Worm (Caenorhabditis elegans): Measurements from ENCODE around the gene C34F6.1.

C34F6.1 gene

DNA sequence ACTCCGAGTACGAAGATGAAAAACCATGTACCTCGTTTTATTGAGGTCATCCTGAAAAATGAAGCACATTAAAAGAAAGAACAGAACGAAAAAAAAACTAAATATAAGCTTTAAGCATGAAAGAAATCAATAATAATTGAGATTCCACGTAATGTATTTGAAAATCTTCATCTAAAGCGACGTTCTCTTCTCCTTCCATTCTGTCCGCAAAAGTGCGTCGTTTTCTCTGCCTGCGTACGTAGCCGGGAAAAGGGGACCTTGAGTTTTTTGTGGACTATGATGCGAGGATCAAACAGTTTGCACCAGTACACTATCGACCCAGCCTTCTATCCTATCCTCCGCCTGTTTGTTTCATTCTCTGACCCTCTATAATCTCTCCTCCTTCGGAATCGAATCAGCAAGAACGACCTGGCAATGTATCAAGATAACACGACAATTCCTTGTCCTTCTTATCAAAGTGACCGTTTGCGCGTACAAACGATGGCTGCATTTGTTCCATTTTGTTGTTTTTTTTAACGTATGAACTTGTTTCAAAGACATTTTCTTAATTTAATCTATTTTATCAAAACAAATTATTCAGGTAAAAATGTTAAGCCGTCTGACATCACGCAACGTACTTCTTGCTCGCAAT, 18.9 kb upstream of the C34F6.1 start, which contains the start of the genes C34F6.7 and idh-2:
Gene C34F6.7, minus strand, starts transcription at position 51 of the 631 bp plus-strand sequence.
Gene idh-2, plus strand, starts transcription at position 581 of the 631 bp plus-strand sequence.
- TF ChIP-seq egl-13 (tag; optimal IDR thresholded peaks at IDR 0.05) (no peak), mep-1 (tag; optimal IDR thresholded peaks at IDR 0.05) (peak; percentile 71), zag-1 (tag; optimal IDR thresholded peaks at IDR 0.05) (no peak), pqm-1 (tag; optimal IDR thresholded peaks at IDR 0.05) (no peak), mab-9 (GFP tag; IDR thresholded peaks at IDR 0.05) (0 out of 2 replicates have a peak, but pooled peaks have one; percentile 21), tbx-2 (tag; optimal IDR thresholded peaks at IDR 0.05) (peak; percentile 49), lin-35 (GFP tag; optimal IDR thresholded peaks at IDR 0.05) (peak in 1 of 2 experiments; percentile 59), nhr-85 (tag) (peak; percentile 84), nhr-28 (tag; optimal IDR thresholded peaks at IDR 0.05) (no peak), lsy-2 (tag; optimal IDR thresholded peaks at IDR 0.05) (peak; percentile 44 to 45), blmp-1 (tag; optimal IDR thresholded peaks at IDR 0.05) (peak; percentile 69), hlh-17 (GFP tag; optimal IDR thresholded peaks at IDR 0.05; ENCODE audit: borderline replicate concordance) (no peak), nhr-19 (GFP tag; conservative IDR thresholded peaks at IDR 0.05) (peak; percentile 20), ceh-8 (GFP tag; optimal IDR thresholded peaks at IDR 0.05) (no peak), nhr-20 (tag; optimal IDR thresholded peaks at IDR 0.05) (peak; percentile 79), sup-37 (GFP tag; optimal IDR thresholded peaks at IDR 0.05) (no peak), fkh-10 (GFP tag; optimal IDR thresholded peaks at IDR 0.05) (no peak), fkh-8 (tag; optimal IDR thresholded peaks at IDR 0.05) (no peak), lin-39 (tag; optimal IDR thresholded peaks at IDR 0.05) (no peak), zip-4 (GFP tag; optimal IDR thresholded peaks at IDR 0.05) (no peak), irx-1 (tag; optimal IDR thresholded peaks at IDR 0.05) (no peak), mef-2 (tag; optimal IDR thresholded peaks at IDR 0.05) (no peak), rnt-1 (tag; optimal IDR thresholded peaks at IDR 0.05) (peak; percentile 35), snu-23 (GFP tag; optimal IDR thresholded peaks at IDR 0.05) (peak; percentile 72), elt-3 (tag; optimal IDR thresholded peaks at IDR 0.05) (peak; percentile 48 to 93 (median 66)), unc-86 (tag; optimal IDR thresholded peaks at IDR 0.05) (no peak), fkh-4 (tag; optimal IDR thresholded peaks at IDR 0.05; ENCODE audit: borderline replicate concordance) (no peak), ets-5 (GFP tag; IDR thresholded peaks at IDR 0.05) (no peak), Y116A8C.19 (tag; optimal IDR thresholded peaks at IDR 0.05; ENCODE audit: borderline replicate concordance) (no peak), egl-27 (tag; optimal IDR thresholded peaks at IDR 0.05) (no peak), ceh-90 (tag; optimal IDR thresholded peaks at IDR 0.05) (no peak), isw-1 (GFP tag; IDR thresholded peaks at IDR 0.05) (no peak), hpl-2 (GFP tag; optimal IDR thresholded peaks at IDR 0.05) (no peak), unc-130 (tag; optimal IDR thresholded peaks at IDR 0.05) (peak; percentile 53), nhr-84 (tag; optimal IDR thresholded peaks at IDR 0.05) (no peak), tlp-1 (tag; optimal IDR thresholded peaks at IDR 0.05) (no peak), hlh-4 (tag; optimal IDR thresholded peaks at IDR 0.05) (no peak), lin-14 (GFP tag; optimal IDR thresholded peaks at IDR 0.05) (peak; percentile 66), nhr-47 (tag; optimal IDR thresholded peaks at IDR 0.05) (peak; percentile 39), alr-1 (tag; optimal IDR thresholded peaks at IDR 0.05; ENCODE audit: borderline replicate concordance) (no peak), unc-30 (tag; optimal IDR thresholded peaks at IDR 0.05) (no peak), nhr-90 (tag; optimal IDR thresholded peaks at IDR 0.05; ENCODE audit: poor library complexity) (peak; percentile 61), nhr-12 (tag; optimal IDR thresholded peaks at IDR 0.05) (no peak), ztf-4 (tag; optimal IDR thresholded peaks at IDR 0.05) (peak; percentile 40), fos-1 (tag; optimal IDR thresholded peaks at IDR 0.05) (no peak), nhr-11 (tag; optimal IDR thresholded peaks at IDR 0.05) (no peak), lin-15B (tag; optimal IDR thresholded peaks at IDR 0.05) (no peak), ztf-11 (tag; optimal IDR thresholded peaks at IDR 0.05) (no peak), ama-1 (optimal IDR thresholded peaks at IDR 0.05) (no peak), ceh-63 (GFP tag; optimal IDR thresholded peaks at IDR 0.05) (no peak), dsc-1 (tag; optimal IDR thresholded peaks at IDR 0.05) (peak; percentile 0), efl-3 (GFP tag; optimal IDR thresholded peaks at IDR 0.05) (no peak), unc-62 (GFP tag; optimal IDR thresholded peaks at IDR 0.05) (no peak)
